Worm (Caenorhabditis elegans): ENCODE data around the gene mrpl-55.

Gene mrpl-55

DNA sequence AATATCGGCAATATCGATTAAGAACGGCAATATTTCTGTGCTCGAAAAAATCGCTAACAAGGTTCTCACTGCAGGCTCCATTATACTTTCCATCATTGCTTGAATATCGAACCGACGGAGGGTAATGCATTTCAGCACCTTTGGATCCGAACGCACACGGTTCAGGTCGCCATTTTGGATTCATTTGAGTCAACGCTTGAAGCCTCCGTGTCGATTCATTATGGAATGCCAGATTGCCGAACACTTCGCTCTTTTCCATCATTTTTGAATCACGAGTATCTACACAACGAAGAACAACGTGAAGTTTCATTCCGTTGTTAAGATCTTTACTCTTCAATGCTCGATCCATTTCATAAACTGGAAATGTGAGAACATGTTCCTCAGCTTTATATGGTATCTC is 21.7 kb upstream of the mrpl-55 start:
- no peak for TF ChIP-seq nhr-12 (tag; optimal IDR thresholded peaks at IDR 0.05)
- no peak for TF ChIP-seq fkh-2 (tag; optimal IDR thresholded peaks at IDR 0.05)
- no peak for TF ChIP-seq nhr-11 (tag; optimal IDR thresholded peaks at IDR 0.05)
- no peak for TF ChIP-seq zag-1 (tag; optimal IDR thresholded peaks at IDR 0.05)
- no peak for TF ChIP-seq unc-39 (tag; optimal IDR thresholded peaks at IDR 0.05)
- no peak for TF ChIP-seq ceh-28 (tag; optimal IDR thresholded peaks at IDR 0.05)

DNA sequence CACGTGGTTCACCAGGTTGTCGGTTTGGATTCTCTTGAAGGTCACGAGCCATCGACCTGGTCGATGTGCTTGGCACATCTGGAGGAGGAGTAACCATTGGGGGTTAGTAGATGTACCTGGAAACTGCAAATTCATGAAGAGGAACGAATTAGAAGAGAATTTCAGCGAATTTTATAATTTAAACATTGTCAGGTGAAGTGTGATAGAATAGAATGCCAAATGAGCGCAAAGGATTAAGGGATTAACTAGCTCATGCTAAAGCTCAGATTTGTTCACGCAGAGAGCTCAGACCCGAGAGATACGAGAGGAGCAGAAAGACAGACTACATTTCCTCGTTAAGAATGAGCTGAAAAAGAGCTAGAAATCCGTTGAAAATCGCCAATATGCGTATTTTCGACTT is 18.7 kb upstream of the mrpl-55 start, which contains the start of gene daf-18:
TSS of gene daf-18 (minus strand) at position 126 of the 400 bp plus-strand sequence.
- no peak for TF ChIP-seq R02D3.7 (tag; optimal IDR thresholded peaks at IDR 0.05)
- TF ChIP-seq zag-1 (tag; optimal IDR thresholded peaks at IDR 0.05): no peak
- no peak for TF ChIP-seq pqm-1 (tag; optimal IDR thresholded peaks at IDR 0.05)
- TF ChIP-seq fkh-10 (GFP tag; optimal IDR thresholded peaks at IDR 0.05): no peak
- no peak for TF ChIP-seq nhr-23 (tag; optimal IDR thresholded peaks at IDR 0.05)
- TF ChIP-seq nhr-25 (tag; optimal IDR thresholded peaks at IDR 0.05): no peak
- no peak for TF ChIP-seq fos-1 (tag; optimal IDR thresholded peaks at IDR 0.05)

DNA sequence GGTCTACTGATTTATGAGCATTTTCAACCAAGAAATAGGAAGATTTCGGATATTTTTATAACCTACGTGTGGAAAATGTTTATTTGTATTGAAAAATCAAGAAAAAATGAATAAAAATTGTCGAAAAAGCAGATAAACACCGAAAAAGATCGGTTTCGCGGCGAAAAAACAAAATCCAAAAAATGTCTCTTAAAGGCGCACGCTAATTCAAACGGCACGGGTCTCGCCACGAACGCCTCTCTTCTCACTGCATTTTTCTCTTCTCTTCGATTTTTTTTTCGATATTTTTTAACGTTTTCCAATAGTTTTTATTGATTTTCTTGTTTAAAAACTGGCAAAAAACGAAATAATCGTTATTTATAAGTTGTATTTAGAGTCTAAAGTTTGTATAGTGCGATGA is 18.2 kb upstream of the mrpl-55 start:
- TF ChIP-seq nhr-67 (tag; optimal IDR thresholded peaks at IDR 0.05): no peak
- no peak for TF ChIP-seq eor-1 (tag; optimal IDR thresholded peaks at IDR 0.05)
- TF ChIP-seq jun-1 (tag; optimal IDR thresholded peaks at IDR 0.05): no peak
- no peak for TF ChIP-seq lsy-12 (tag; optimal IDR thresholded peaks at IDR 0.05)
- TF ChIP-seq sea-2 (GFP tag; optimal IDR thresholded peaks at IDR 0.05): no peak
- TF ChIP-seq fos-1 (tag; optimal IDR thresholded peaks at IDR 0.05): no peak
- TF ChIP-seq nhr-237 (tag; optimal IDR thresholded peaks at IDR 0.05): no peak
- peak; percentile 60 for TF ChIP-seq hmg-11 (tag; optimal IDR thresholded peaks at IDR 0.05)
- no peak for TF ChIP-seq nhr-25 (tag; optimal IDR thresholded peaks at IDR 0.05)
- no peak for TF ChIP-seq skn-1 (tag; optimal IDR thresholded peaks at IDR 0.05)
- no peak for TF ChIP-seq mdl-1 (tag; optimal IDR thresholded peaks at IDR 0.05)
- TF ChIP-seq daf-12 (tag; optimal IDR thresholded peaks at IDR 0.05): no peak
- TF ChIP-seq nhr-28 (tag; optimal IDR thresholded peaks at IDR 0.05): no peak
- TF ChIP-seq nhr-12 (tag; optimal IDR thresholded peaks at IDR 0.05): no peak
- TF ChIP-seq aly-2 (tag; optimal IDR thresholded peaks at IDR 0.05): no peak
- peak; percentile 72 for TF ChIP-seq lin-15B (tag; optimal IDR thresholded peaks at IDR 0.05)
- TF ChIP-seq fkh-2 (tag; optimal IDR thresholded peaks at IDR 0.05): no peak
- no peak for TF ChIP-seq ZK546.5 (tag; optimal IDR thresholded peaks at IDR 0.05)
- TF ChIP-seq lin-39 (tag; optimal IDR thresholded peaks at IDR 0.05): peak; percentile 39
- TF ChIP-seq unc-62 (GFP tag; optimal IDR thresholded peaks at IDR 0.05): no peak
- peak; percentile 32 for TF ChIP-seq ceh-28 (tag; optimal IDR thresholded peaks at IDR 0.05)
- no peak for TF ChIP-seq pqm-1 (tag; optimal IDR thresholded peaks at IDR 0.05)
- no peak for TF ChIP-seq nhr-76 (tag; optimal IDR thresholded peaks at IDR 0.05)
- TF ChIP-seq elt-1 (tag; optimal IDR thresholded peaks at IDR 0.05): no peak
- no peak for TF ChIP-seq ztf-4 (tag; optimal IDR thresholded peaks at IDR 0.05)
- no peak for TF ChIP-seq R02D3.7 (tag; optimal IDR thresholded peaks at IDR 0.05)
- TF ChIP-seq unc-39 (tag; optimal IDR thresholded peaks at IDR 0.05): no peak
- peak; percentile 73 for TF ChIP-seq nfya-1 (tag; optimal IDR thresholded peaks at IDR 0.05; ENCODE audit: insufficient read depth)
- TF ChIP-seq tbx-2 (tag; optimal IDR thresholded peaks at IDR 0.05): no peak
- TF ChIP-seq ceh-82 (tag; optimal IDR thresholded peaks at IDR 0.05): no peak
- TF ChIP-seq nhr-77 (tag; optimal IDR thresholded peaks at IDR 0.05): no peak
- TF ChIP-seq nhr-23 (tag; optimal IDR thresholded peaks at IDR 0.05): peak; percentile 59
- no peak for TF ChIP-seq mml-1 (tag; optimal IDR thresholded peaks at IDR 0.05)
- no peak for TF ChIP-seq ama-1 (optimal IDR thresholded peaks at IDR 0.05)
- no peak for TF ChIP-seq elt-3 (tag; optimal IDR thresholded peaks at IDR 0.05)
- TF ChIP-seq elt-2 (tag; optimal IDR thresholded peaks at IDR 0.05): peak; percentile 3
- no peak for TF ChIP-seq ztf-11 (tag; optimal IDR thresholded peaks at IDR 0.05)
- no peak for TF ChIP-seq nhr-11 (tag; optimal IDR thresholded peaks at IDR 0.05)
- TF ChIP-seq egl-27 (tag; optimal IDR thresholded peaks at IDR 0.05): no peak
- no peak for TF ChIP-seq snpc-4 (tag; optimal IDR thresholded peaks at IDR 0.05)
- TF ChIP-seq egl-5 (tag; optimal IDR thresholded peaks at IDR 0.05): no peak

All from whole organism, L3 larva.